Worm (Caenorhabditis elegans) whole organism, L1 larva: ENCODE data around the gene vps-36.

ENCODE experiments used
- C34B4.2 ChIP-seq: sonication (generic microtip); optimal IDR thresholded peaks from 2 replicates; lab custom pipeline; 2017; ENCODE audit warnings: mild to moderate bottlenecking, missing genetic modification characterization, missing compliant biosample characterization
- Y116A8C.19 ChIP-seq: sonication (generic microtip); optimal IDR thresholded peaks from 2 replicates; lab custom pipeline; 2016; ENCODE audit warnings: missing compliant biosample characterization, missing genetic modification characterization, borderline replicate concordance
- aly-2 ChIP-seq: fragments of 150-350 bp; optimal IDR thresholded peaks from 2 replicates; lab custom pipeline; 2014; ENCODE audit warnings: missing biosample characterization, missing genetic modification characterization
- ama-1 ChIP-seq: fragments of 150-350 bp; optimal IDR thresholded peaks from 2 replicates; lab custom pipeline; 2014
- blmp-1 ChIP-seq: fragments of 150-350 bp; optimal IDR thresholded peaks from 2 replicates; lab custom pipeline; 2014; ENCODE audit warnings: missing biosample characterization, missing genetic modification characterization
- ceh-63 ChIP-seq: fragments of 200-800 bp; sonication (Bioruptor generic); optimal IDR thresholded peaks from 2 replicates; lab custom pipeline; 2018; ENCODE audit warnings: mild to moderate bottlenecking, missing genetic modification characterization, missing compliant biosample characterization
- ceh-8 ChIP-seq: fragments of 200-800 bp; sonication (Bioruptor generic); optimal IDR thresholded peaks from 2 replicates; lab custom pipeline; 2018; ENCODE audit warnings: mild to moderate bottlenecking, missing genetic modification characterization, moderate library complexity, missing compliant biosample characterization
- ceh-88 ChIP-seq: fragments of 200-800 bp; sonication (Bioruptor generic); IDR thresholded peaks from 2 replicates; pipeline ENCODE4 v1.3.6; 2022; ENCODE audit warnings: missing genetic modification characterization, missing compliant biosample characterization
- ces-1 ChIP-seq: fragments of 150-350 bp; optimal IDR thresholded peaks from 2 replicates; lab custom pipeline; 2014; ENCODE audit warnings: missing biosample characterization, missing genetic modification reagents, missing genetic modification characterization
- dsc-1 ChIP-seq: sonication (generic microtip); optimal IDR thresholded peaks from 2 replicates; lab custom pipeline; 2016; ENCODE audit warnings: mild to moderate bottlenecking, missing genetic modification characterization, missing compliant biosample characterization
- efl-1 ChIP-seq, 4 experiments: fragments of 150-350 bp; optimal IDR thresholded peaks in 3 of 4; peaks in 1 of 4; 1 replicate in 1 of 4; 2 replicates in 3 of 4; lab custom pipeline; 2014; ENCODE audit warnings: missing biosample characterization in 2 of 4, missing genetic modification characterization in 2 of 4, missing genetic modification reagents in 2 of 4
- efl-3 ChIP-seq: fragments of 200-800 bp; sonication (Bioruptor generic); optimal IDR thresholded peaks from 2 replicates; lab custom pipeline; 2018; ENCODE audit warnings: mild to moderate bottlenecking, missing genetic modification characterization, missing compliant biosample characterization
- egl-13 ChIP-seq: sonication (generic microtip); optimal IDR thresholded peaks from 2 replicates; lab custom pipeline; 2016; ENCODE audit warnings: missing genotype, missing genetic modification reagents, missing genetic modification characterization, missing compliant biosample characterization
- elt-2 ChIP-seq: sonication (generic microtip); optimal IDR thresholded peaks from 2 replicates; lab custom pipeline; 2016; ENCODE audit warnings: missing genetic modification characterization, mild to moderate bottlenecking, inconsistent platforms, missing compliant biosample characterization, missing genetic modification reagents
- ets-5 ChIP-seq: fragments of 200-800 bp; sonication (Bioruptor generic); IDR thresholded peaks from 2 replicates; pipeline ENCODE4 v1.3.6; 2022; ENCODE audit warnings: missing genetic modification characterization, missing compliant biosample characterization
- fkh-8 ChIP-seq: sonication (generic microtip); optimal IDR thresholded peaks from 2 replicates; lab custom pipeline; 2016; ENCODE audit warnings: mild to moderate bottlenecking, missing genetic modification characterization, missing compliant biosample characterization
- grh-1 ChIP-seq: fragments of 200-800 bp; sonication (Bioruptor generic); IDR thresholded peaks from 2 replicates; pipeline ENCODE4 v1.3.6; 2022; ENCODE audit warnings: missing genetic modification reagents, missing genetic modification characterization, missing compliant biosample characterization
- hlh-4 ChIP-seq: sonication (generic microtip); optimal IDR thresholded peaks from 2 replicates; lab custom pipeline; 2016; ENCODE audit warnings: mild to moderate bottlenecking, missing genetic modification characterization, missing compliant biosample characterization
- irx-1 ChIP-seq: sonication (generic microtip); optimal IDR thresholded peaks from 2 replicates; lab custom pipeline; 2016; ENCODE audit warnings: missing genetic modification characterization, missing compliant biosample characterization
- isw-1 ChIP-seq: fragments of 200-800 bp; sonication (Bioruptor generic); IDR thresholded peaks from 2 replicates; pipeline ENCODE4 v1.3.6; 2022; ENCODE audit warnings: missing genetic modification characterization, missing compliant biosample characterization
- jun-1 ChIP-seq: fragments of 150-350 bp; optimal IDR thresholded peaks from 2 replicates; lab custom pipeline; 2014; ENCODE audit warnings: missing biosample characterization, missing genetic modification reagents, missing genetic modification characterization
- lin-14 ChIP-seq: fragments of 200-800 bp; sonication (Bioruptor generic); optimal IDR thresholded peaks from 2 replicates; lab custom pipeline; 2018; ENCODE audit warnings: mild to moderate bottlenecking, missing genetic modification characterization, moderate library complexity, missing compliant biosample characterization
- lin-35 ChIP-seq, 2 experiments: fragments of 150-350 bp; optimal IDR thresholded peaks; 2 replicates each; lab custom pipeline; 2014; ENCODE audit warnings: missing biosample characterization in 2 of 2, missing genetic modification characterization in 2 of 2, missing genetic modification reagents in 2 of 2
- lsy-2 ChIP-seq, 2 experiments: fragments of 150-350 bp; optimal IDR thresholded peaks; 2 replicates each; lab custom pipeline; 2014; ENCODE audit warnings: missing biosample characterization in 2 of 2, missing genetic modification characterization in 2 of 2
- mdl-1 ChIP-seq, 2 experiments: fragments of 150-350 bp; optimal IDR thresholded peaks; 2 replicates each; lab custom pipeline; 2014 to 2017; ENCODE audit warnings: missing biosample characterization in 2 of 2, missing genetic modification characterization in 2 of 2, inconsistent platforms in 1 of 2
- mep-1 ChIP-seq: fragments of 150-350 bp; optimal IDR thresholded peaks from 2 replicates; lab custom pipeline; 2014; ENCODE audit warnings: missing biosample characterization, missing genetic modification characterization
- nhr-20 ChIP-seq: sonication (generic microtip); optimal IDR thresholded peaks from 2 replicates; lab custom pipeline; 2016; ENCODE audit warnings: mild to moderate bottlenecking, missing genetic modification characterization, missing compliant biosample characterization
- nhr-28 ChIP-seq: fragments of 150-350 bp; optimal IDR thresholded peaks from 2 replicates; lab custom pipeline; 2014; ENCODE audit warnings: missing biosample characterization, missing genetic modification characterization
- nhr-47 ChIP-seq: sonication (generic microtip); optimal IDR thresholded peaks from 2 replicates; lab custom pipeline; 2016; ENCODE audit warnings: mild to moderate bottlenecking, missing genetic modification characterization, moderate library complexity, missing compliant biosample characterization
- nhr-71 ChIP-seq: sonication (generic microtip); optimal IDR thresholded peaks from 2 replicates; lab custom pipeline; 2016; ENCODE audit warnings: mild to moderate bottlenecking, missing genetic modification characterization, moderate library complexity, missing compliant biosample characterization
- nhr-84 ChIP-seq: sonication (generic microtip); optimal IDR thresholded peaks from 2 replicates; lab custom pipeline; 2017; ENCODE audit warnings: missing biosample characterization, missing genetic modification characterization
- nhr-85 ChIP-seq: sonication (generic microtip); peaks from one replicate; lab custom pipeline; 2016; ENCODE audit warnings: missing genetic modification characterization, inconsistent platforms, missing compliant biosample characterization
- sox-4 ChIP-seq: sonication (generic microtip); optimal IDR thresholded peaks from 2 replicates; lab custom pipeline; 2016; ENCODE audit warnings: missing genetic modification characterization, missing compliant biosample characterization
- sptf-1 ChIP-seq: fragments of 150-350 bp; optimal IDR thresholded peaks from 2 replicates; lab custom pipeline; 2014; ENCODE audit warnings: missing biosample characterization, missing genetic modification characterization
- sup-37 ChIP-seq: fragments of 200-800 bp; sonication (Bioruptor generic); optimal IDR thresholded peaks from 2 replicates; lab custom pipeline; 2018; ENCODE audit warnings: mild to moderate bottlenecking, missing genetic modification characterization, missing compliant biosample characterization
- swsn-7 ChIP-seq: sonication (generic microtip); optimal IDR thresholded peaks from 2 replicates; lab custom pipeline; 2016; ENCODE audit warnings: missing genetic modification characterization, missing compliant biosample characterization
- tbx-2 ChIP-seq: sonication (generic microtip); optimal IDR thresholded peaks from 2 replicates; lab custom pipeline; 2016; ENCODE audit warnings: missing genetic modification characterization, missing compliant biosample characterization
- unc-86 ChIP-seq: sonication (generic microtip); optimal IDR thresholded peaks from 2 replicates; lab custom pipeline; 2016; ENCODE audit warnings: missing genetic modification characterization, missing compliant biosample characterization
- unc-98 ChIP-seq: fragments of 200-800 bp; sonication (Bioruptor generic); IDR thresholded peaks from 2 replicates; pipeline ENCODE4 v1.3.6; 2022; ENCODE audit warnings: missing genetic modification characterization, missing compliant biosample characterization
- vab-15 ChIP-seq: sonication (generic microtip); optimal IDR thresholded peaks from 2 replicates; lab custom pipeline; 2017; ENCODE audit warnings: missing genotype, mild to moderate bottlenecking, missing genetic modification characterization, missing compliant biosample characterization

vps-36 gene

DNA sequence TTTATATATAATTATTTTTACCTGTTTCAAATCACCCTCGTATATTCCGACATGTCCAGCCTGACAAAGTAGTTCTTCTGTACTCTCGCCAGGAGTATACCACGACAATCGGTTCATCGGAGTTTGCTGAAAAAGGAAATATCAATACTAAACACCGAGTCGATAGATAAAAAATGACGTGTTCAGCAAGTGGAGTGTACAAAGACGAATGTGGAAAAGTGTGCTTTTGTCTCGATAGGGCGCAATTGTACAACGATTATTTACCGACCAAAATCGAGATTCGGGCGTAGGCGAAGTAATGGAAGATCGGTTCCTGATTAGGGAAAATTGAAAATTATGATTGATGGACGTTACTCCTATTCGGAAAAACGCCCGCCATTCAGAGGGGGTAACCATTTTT lies at the start of gene vps-36:
TSS of gene vps-36 (minus strand) at position 126 of the 400 bp plus-strand sequence.
- TF ChIP-seq blmp-1 (tag; lab: Kevin White, UChicago) (peak; percentile 40), lin-14 (peak; percentile 8), nhr-85 (tag; lab: Kevin White, UChicago) (peak; percentile 69), C34B4.2 (no peak), elt-2 (tag; lab: Kevin White, UChicago) (peak; percentile 27), unc-98 (GFP tag; lab: Robert Waterston, UW) (no peak), vab-15 (tag; lab: Kevin White, UChicago) (no peak), lin-35 (GFP tag; optimal IDR thresholded peaks at IDR 0.05; lab: Kevin White, UChicago) (peak in 1 of 2 experiments; percentile 21)

DNA sequence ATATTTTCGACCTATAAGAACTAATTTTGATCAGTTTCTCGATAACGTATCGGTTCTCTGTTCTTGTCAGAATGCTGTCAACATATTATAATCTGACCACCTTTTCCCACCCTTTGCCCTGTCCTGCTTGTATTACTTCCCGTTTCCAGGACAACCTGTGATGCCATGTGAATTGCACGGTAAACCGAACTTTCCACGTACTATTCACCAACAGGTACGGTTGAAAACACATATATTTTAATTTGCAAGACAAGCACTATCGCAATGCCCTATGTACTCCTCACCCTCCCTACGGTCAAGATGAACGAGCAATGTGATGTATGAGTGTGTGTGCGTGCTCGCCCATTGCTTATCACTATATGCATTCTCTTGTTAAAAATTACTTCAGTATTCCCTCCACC lies 48.7 kb upstream of the vps-36 start:
- TF ChIP-seq fkh-8 (tag; lab: Kevin White, UChicago) (no peak), aly-2 (tag; lab: Kevin White, UChicago) (no peak), jun-1 (tag; lab: Kevin White, UChicago) (peak; percentile 11), efl-3 (GFP tag; lab: Kevin White, UChicago) (no peak), egl-13 (no peak), nhr-20 (no peak), elt-2 (tag; lab: Kevin White, UChicago) (peak; percentile 71), efl-1 (optimal IDR thresholded peaks at IDR 0.05; lab: Kevin White, UChicago) (no peak), efl-1 (GFP tag; optimal IDR thresholded peaks at IDR 0.05 in 1 of 2; lab: Kevin White, UChicago) (peak in 1 of 2 experiments; percentile 82), isw-1 (GFP tag; lab: Robert Waterston, UW) (no peak), sox-4 (tag; lab: Kevin White, UChicago) (no peak), lsy-2 (tag; optimal IDR thresholded peaks at IDR 0.05; lab: Kevin White, UChicago) (no peak), vab-15 (tag; lab: Kevin White, UChicago) (no peak), lin-14 (no peak), tbx-2 (no peak), ama-1 (lab: Kevin White, UChicago) (no peak), nhr-84 (tag; lab: Kevin White, UChicago) (no peak), ceh-88 (no peak), nhr-71 (tag; lab: Kevin White, UChicago) (no peak), hlh-4 (tag; lab: Kevin White, UChicago) (no peak), mep-1 (tag; lab: Kevin White, UChicago) (no peak), nhr-85 (tag; lab: Kevin White, UChicago) (no peak)

DNA sequence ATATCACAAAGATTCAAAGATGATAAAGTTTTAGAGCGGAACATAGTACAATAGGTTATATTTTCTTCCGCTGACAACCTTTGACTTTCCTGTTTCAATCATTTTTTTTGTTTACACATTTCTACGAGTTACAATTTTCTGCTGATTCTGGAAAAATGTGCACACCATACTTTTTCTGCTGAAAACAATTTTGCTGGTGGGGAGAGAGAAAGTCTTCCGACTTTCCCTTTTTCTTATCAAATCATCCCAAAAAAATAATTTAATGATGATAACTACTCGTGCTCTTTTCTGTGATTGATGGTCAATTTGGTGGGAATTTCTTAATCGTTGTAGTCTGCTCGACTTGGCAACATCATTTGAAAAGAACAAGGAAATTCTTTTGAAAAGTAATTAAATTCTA lies 47.2 kb upstream of the vps-36 start:
- TF ChIP-seq elt-2 (tag; lab: Kevin White, UChicago) (peak; percentile 62), lin-35 (GFP tag; optimal IDR thresholded peaks at IDR 0.05; lab: Kevin White, UChicago) (no peak), blmp-1 (tag; lab: Kevin White, UChicago) (peak; percentile 5)
- TF ChIP-seq, all 84 proteins: peak for 2

DNA sequence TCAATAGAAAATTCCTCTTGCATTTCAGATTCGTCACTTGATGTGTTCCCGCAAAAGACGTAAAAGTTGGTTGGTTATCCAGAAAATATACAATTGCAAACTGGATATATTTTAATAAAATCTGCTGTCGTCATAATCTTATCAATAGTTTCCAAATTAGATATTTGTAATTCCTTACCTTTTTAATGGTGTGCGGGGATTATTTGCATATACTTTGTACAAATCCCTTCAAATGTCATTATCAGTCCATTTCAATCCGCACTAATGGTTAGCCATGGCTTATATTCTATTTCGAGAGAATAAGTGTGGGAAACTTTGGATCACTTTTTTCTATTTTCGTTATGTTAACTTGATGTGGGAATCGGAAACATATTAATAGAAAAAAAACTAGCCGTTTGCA lies 43.6 kb upstream of the vps-36 start:
- TF ChIP-seq dsc-1: peak; percentile 92
- TF ChIP-seq tbx-2: no peak
- peak; percentile 12 for TF ChIP-seq nhr-47

DNA sequence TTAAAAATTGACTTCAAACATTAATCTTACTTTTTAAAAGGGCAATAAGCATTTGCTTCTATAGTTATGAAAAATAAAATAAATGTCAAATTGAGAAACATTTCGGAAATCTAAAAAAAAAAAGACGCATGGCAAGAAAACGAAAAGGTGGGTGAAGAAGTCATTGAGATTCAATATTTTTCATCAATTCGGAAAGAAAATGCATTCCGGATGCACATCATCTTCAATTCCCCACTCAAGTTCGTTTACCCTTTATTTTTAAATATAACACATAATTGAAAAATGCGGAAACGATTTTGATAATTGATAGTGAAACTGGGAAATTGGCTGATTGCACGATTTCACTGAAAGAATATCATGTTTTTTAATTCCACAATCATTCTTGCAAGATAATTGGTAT lies 42.0 kb upstream of the vps-36 start, which contains the start of gene F53B7.4:
TSS of gene F53B7.4 (minus strand) at position 101 of the 400 bp plus-strand sequence.
- TF ChIP-seq ceh-88: no peak
- no peak for TF ChIP-seq Y116A8C.19 (tag; lab: Kevin White, UChicago)

DNA sequence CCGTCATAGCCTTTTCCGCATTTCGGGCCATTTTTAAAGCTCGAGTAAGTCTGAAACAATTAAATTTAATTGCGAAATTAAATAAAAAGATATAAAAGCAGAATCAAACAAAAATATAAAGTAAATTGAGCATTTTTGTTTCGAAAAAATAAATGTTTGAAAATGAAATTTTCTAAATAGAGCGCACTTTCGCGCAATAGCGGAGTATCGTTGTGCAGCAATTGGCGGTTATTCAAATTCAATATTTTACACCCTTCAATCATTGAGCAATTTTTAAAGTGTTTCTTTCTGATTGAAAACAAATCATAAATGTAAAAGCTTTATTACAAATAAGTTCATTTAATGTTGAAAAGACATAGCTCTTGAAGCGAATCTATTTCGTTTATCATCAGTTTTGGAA lies 40.2 kb upstream of the vps-36 start, which contains the start of gene isy-1:
TSS of gene isy-1 (minus strand) at position 50 of the 400 bp plus-strand sequence.
- TF ChIP-seq dsc-1 (peak; percentile 60), lsy-2 (tag; optimal IDR thresholded peaks at IDR 0.05; lab: Kevin White, UChicago) (peak; percentile 81 to 90), unc-86 (tag; lab: Kevin White, UChicago) (peak; percentile 45), ceh-8 (GFP tag; lab: Kevin White, UChicago) (peak; percentile 17), blmp-1 (tag; lab: Kevin White, UChicago) (peak; percentile 93), ama-1 (lab: Kevin White, UChicago) (no peak), nhr-28 (tag; lab: Kevin White, UChicago) (no peak), nhr-84 (tag; lab: Kevin White, UChicago) (no peak), ets-5 (GFP tag; lab: Robert Waterston, UW) (no peak), irx-1 (peak; percentile 29), egl-13 (peak; percentile 25), lin-35 (GFP tag; optimal IDR thresholded peaks at IDR 0.05; lab: Kevin White, UChicago) (peak; percentile 97 to 98), jun-1 (tag; lab: Kevin White, UChicago) (peak; percentile 23), sptf-1 (tag; lab: Kevin White, UChicago) (no peak), sup-37 (no peak), swsn-7 (tag; lab: Kevin White, UChicago) (peak; percentile 66), nhr-85 (tag; lab: Kevin White, UChicago) (peak; percentile 65), ceh-63 (GFP tag; lab: Kevin White, UChicago) (no peak), mdl-1 (tag; optimal IDR thresholded peaks at IDR 0.05; lab: Kevin White, UChicago) (peak in 1 of 2 experiments; percentile 53), grh-1 (GFP tag; lab: Robert Waterston, UW) (no peak; the same call in 1 of the 2 replicates), unc-98 (GFP tag; lab: Robert Waterston, UW) (no peak), aly-2 (tag; lab: Kevin White, UChicago) (no peak), elt-2 (tag; lab: Kevin White, UChicago) (no peak), mep-1 (tag; lab: Kevin White, UChicago) (peak; percentile 90), ces-1 (GFP tag; lab: Kevin White, UChicago) (no peak)
